Worm (Caenorhabditis elegans) whole organism, L3 larva: ENCODE data around the gene ZK896.1.

ENCODE experiments used
- daf-12 ChIP-seq: fragments of 150-350 bp; optimal IDR thresholded peaks from 2 replicates; lab custom pipeline; 2014; ENCODE audit warnings: missing biosample characterization, missing genetic modification reagents, missing genetic modification characterization
- fkh-10 ChIP-seq: sonication (generic microtip); optimal IDR thresholded peaks from 2 replicates; lab custom pipeline; 2017; ENCODE audit warnings: missing biosample characterization, missing genetic modification reagents, missing genetic modification characterization
- lin-15B ChIP-seq: fragments of 150-350 bp; optimal IDR thresholded peaks from 2 replicates; lab custom pipeline; 2014; ENCODE audit warnings: missing biosample characterization, missing genetic modification characterization

DNA sequence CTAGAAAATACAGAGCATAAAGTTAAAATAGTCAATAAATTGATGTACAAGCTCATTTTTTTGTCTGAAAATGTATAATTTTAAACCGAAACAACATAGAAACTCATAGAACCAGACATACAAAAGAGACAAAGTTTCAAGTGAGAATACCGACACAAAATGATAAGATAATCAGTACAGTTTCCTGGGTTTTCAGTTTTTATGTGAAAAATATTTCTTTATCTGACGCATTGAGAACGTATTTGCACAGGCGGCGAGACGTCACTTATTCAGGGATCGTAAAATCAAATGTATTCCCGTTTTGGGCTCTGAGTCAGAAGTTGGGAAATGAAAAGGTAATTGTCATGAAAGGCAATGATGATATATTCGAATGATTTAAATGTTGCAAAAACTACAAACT is 15.3 kb upstream of the ZK896.1 start, which contains the start of gene K08D8.6:
- TF ChIP-seq daf-12 (tag; lab: Kevin White, UChicago): no peak
- TF ChIP-seq fkh-10 (GFP tag; lab: Kevin White, UChicago): no peak
- no peak for TF ChIP-seq lin-15B
